Fruit fly (Drosophila melanogaster): ENCODE data around the gene CG14109.

Gene CG14109

DNA sequence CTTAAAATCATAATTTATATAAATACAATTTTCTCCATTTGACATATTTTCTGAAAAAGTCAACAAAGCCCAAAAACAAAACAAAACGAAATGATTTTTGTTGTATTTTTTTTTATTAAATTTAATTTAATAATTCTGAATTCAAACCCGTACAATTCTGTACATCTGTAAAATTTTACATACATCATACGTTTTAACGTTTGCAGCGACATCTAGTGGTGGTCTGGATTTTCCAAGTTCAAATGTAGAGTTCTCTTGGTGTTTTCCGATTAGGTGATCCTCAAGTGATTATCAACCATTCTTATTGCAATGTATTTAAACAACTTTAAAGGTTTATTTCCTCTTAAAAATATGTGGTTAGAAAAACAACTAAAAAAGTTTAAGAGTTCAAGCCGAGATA, 29.7 kb upstream of the CG14109 start (continued):
- TF ChIP-seq mld (GFP tag; IDR thresholded peaks at IDR 0.05; ENCODE audit: partially characterized antibody) (no peak), sens-2 (GFP tag; IDR thresholded peaks at IDR 0.05) (no peak), sens (GFP tag) (peak; percentile 73), sisA (GFP tag; IDR thresholded peaks at IDR 0.05) (peak; percentile 36), E2f1 (GFP tag; IDR thresholded peaks at IDR 0.05) (no peak), Sry-β (GFP tag; optimal IDR thresholded peaks at IDR 0.05) (no peak), esg (GFP tag; conservative IDR thresholded peaks at IDR 0.05) (no peak), Dip3 (GFP tag; optimal IDR thresholded peaks at IDR 0.05) (peak; percentile 14), CG14965 (GFP tag; optimal IDR thresholded peaks at IDR 0.05; ENCODE audit: borderline replicate concordance) (no peak), Hand (GFP tag; optimal IDR thresholded peaks at IDR 0.05) (no peak), chm (GFP tag; IDR thresholded peaks at IDR 0.05) (no peak), CG32767 (GFP tag; IDR thresholded peaks at IDR 0.05) (no peak), ase (GFP tag; IDR thresholded peaks at IDR 0.05) (no peak), CG2678 (tag; optimal IDR thresholded peaks at IDR 0.05) (no peak), Rfx (GFP tag; IDR thresholded peaks at IDR 0.05) (peak; percentile 78), emc (GFP tag; optimal IDR thresholded peaks at IDR 0.05) (no peak), CG8290 (GFP tag; optimal IDR thresholded peaks at IDR 0.05) (peak; percentile 26), CG8290 (tag; optimal IDR thresholded peaks at IDR 0.05) (no peak), CG43689 (GFP tag; IDR thresholded peaks at IDR 0.05) (no peak), h (optimal IDR thresholded peaks at IDR 0.05) (no peak), CG13123 (GFP tag; optimal IDR thresholded peaks at IDR 0.05) (no peak), CG15601 (tag; optimal IDR thresholded peaks at IDR 0.05) (peak; percentile 37), CG8765 (GFP tag; IDR thresholded peaks at IDR 0.05) (no peak), jing (GFP tag; optimal IDR thresholded peaks at IDR 0.05) (peak; percentile 6), aop (GFP tag; IDR thresholded peaks at IDR 0.05) (no peak), Sox100B (GFP tag; optimal IDR thresholded peaks at IDR 0.05) (no peak), CG17328 (GFP tag; IDR thresholded peaks at IDR 0.05) (no peak), tx (GFP tag; optimal IDR thresholded peaks at IDR 0.05) (no peak), TFAM (GFP tag; optimal IDR thresholded peaks at IDR 0.05) (no peak), CG18262 (tag; optimal IDR thresholded peaks at IDR 0.05) (peak; percentile 37), CG7745 (tag; optimal IDR thresholded peaks at IDR 0.05) (no peak), CG4328 (GFP tag; optimal IDR thresholded peaks at IDR 0.05) (no peak), peb (GFP tag; IDR thresholded peaks at IDR 0.05) (no peak), fd64A (GFP tag; optimal IDR thresholded peaks at IDR 0.05) (no peak), zf30C (GFP tag; optimal IDR thresholded peaks at IDR 0.05) (no peak), CG10959 (GFP tag; IDR thresholded peaks at IDR 0.05) (no peak), CG2712 (tag; optimal IDR thresholded peaks at IDR 0.05) (peak; percentile 61), tll (GFP tag; optimal IDR thresholded peaks at IDR 0.05) (no peak), CG5180 (GFP tag; optimal IDR thresholded peaks at IDR 0.05) (no peak), sqz (GFP tag; optimal IDR thresholded peaks at IDR 0.05) (no peak), ERR (GFP tag; optimal IDR thresholded peaks at IDR 0.05) (no peak), Meics (GFP tag; optimal IDR thresholded peaks at IDR 0.05) (no peak), CG17829 (tag; optimal IDR thresholded peaks at IDR 0.05) (peak; percentile 73), CG11696 (GFP tag; IDR thresholded peaks at IDR 0.05) (no peak), CG31441 (GFP tag; IDR thresholded peaks at IDR 0.05) (no peak), lbe (GFP tag; optimal IDR thresholded peaks at IDR 0.05) (no peak), CG9215 (GFP tag; IDR thresholded peaks at IDR 0.05) (no peak), Dip2 (GFP tag; IDR thresholded peaks at IDR 0.05) (peak; percentile 99), gcm (GFP tag; optimal IDR thresholded peaks at IDR 0.05) (no peak), CG16813 (GFP tag; IDR thresholded peaks at IDR 0.05; ENCODE audit: partially characterized antibody) (no peak), gce (GFP tag; IDR thresholded peaks at IDR 0.05) (no peak), Vsx1 (GFP tag; optimal IDR thresholded peaks at IDR 0.05) (peak; percentile 8), CG10654 (GFP tag; optimal IDR thresholded peaks at IDR 0.05) (peak; percentile 33)
